Fruit fly (Drosophila melanogaster): ENCODE results near the gene GatC.

GatC gene

DNA sequence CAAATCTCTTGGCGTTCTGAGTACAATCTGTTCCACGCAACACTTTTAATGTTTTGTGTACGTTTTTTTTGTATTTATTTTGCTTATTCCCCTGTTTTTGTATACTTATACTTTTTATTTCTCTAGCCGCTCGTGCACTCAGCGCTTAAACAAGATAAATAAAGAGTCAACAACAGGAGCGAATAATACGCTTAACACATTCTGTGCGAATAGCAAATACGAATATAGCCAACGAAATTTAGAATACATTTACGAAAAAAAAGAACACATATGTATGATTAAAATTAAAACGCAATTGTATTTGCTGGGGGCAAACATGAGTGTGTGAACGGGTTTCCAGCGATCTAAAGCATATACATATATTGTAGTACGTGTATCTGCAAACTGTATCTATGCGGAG, 49.0 kb upstream of the GatC start (continued):
- TF ChIP-seq Rfx (GFP tag; IDR thresholded peaks at IDR 0.05) (peak; percentile 34; the same call in 1 of the 2 replicates), gem (tag; optimal IDR thresholded peaks at IDR 0.05) (peak; percentile 11), ems (GFP tag; optimal IDR thresholded peaks at IDR 0.05) (no peak), zen2 (GFP tag; IDR thresholded peaks at IDR 0.05; ENCODE audit: partially characterized antibody) (no peak), eyg (GFP tag; optimal IDR thresholded peaks at IDR 0.05) (peak; percentile 25), CG16779 (GFP tag; IDR thresholded peaks at IDR 0.05) (no peak), slp2 (GFP tag; optimal IDR thresholded peaks at IDR 0.05) (no peak), CG2129 (GFP tag; IDR thresholded peaks at IDR 0.05; ENCODE audit: partially characterized antibody) (no peak), fd3F (GFP tag; optimal IDR thresholded peaks at IDR 0.05) (peak; percentile 52), lab (GFP tag; optimal IDR thresholded peaks at IDR 0.05) (peak; percentile 80), CG1233 (GFP tag; optimal IDR thresholded peaks at IDR 0.05) (peak; percentile 9), Adf1 (GFP tag; IDR thresholded peaks at IDR 0.05) (peak; percentile 7; the same call in 1 of the 2 replicates), CG13624 (GFP tag; optimal IDR thresholded peaks at IDR 0.05) (peak; percentile 8), CG10565 (GFP tag; optimal IDR thresholded peaks at IDR 0.05) (no peak), Dbx (GFP tag; IDR thresholded peaks at IDR 0.05) (peak; percentile 23; the same call in 1 of the 3 replicates), caup (GFP tag; optimal IDR thresholded peaks at IDR 0.05; ENCODE audit: severe bottlenecking) (peak; percentile 32), pum (GFP tag; optimal IDR thresholded peaks at IDR 0.05) (no peak), CG9817 (tag; optimal IDR thresholded peaks at IDR 0.05) (peak; percentile 6), sug (tag; optimal IDR thresholded peaks at IDR 0.05) (peak; percentile 24), B-H2 (GFP tag; optimal IDR thresholded peaks at IDR 0.05) (peak; percentile 54), gro (GFP tag; optimal IDR thresholded peaks at IDR 0.05) (peak; percentile 55), CG17612 (GFP tag; IDR thresholded peaks at IDR 0.05) (no peak), CG9932 (GFP tag; IDR thresholded peaks at IDR 0.05) (0 out of 2 replicates have a peak, but pooled peaks have one; percentile 34), Fer3 (tag; optimal IDR thresholded peaks at IDR 0.05) (peak; percentile 51), CG3281 (GFP tag; optimal IDR thresholded peaks at IDR 0.05) (peak; percentile 71), lbe (GFP tag; optimal IDR thresholded peaks at IDR 0.05) (peak; percentile 74), CG14441 (GFP tag; IDR thresholded peaks at IDR 0.05) (no peak), Hand (GFP tag; optimal IDR thresholded peaks at IDR 0.05) (peak; percentile 14), tio (GFP tag; optimal IDR thresholded peaks at IDR 0.05) (no peak), slou (GFP tag; optimal IDR thresholded peaks at IDR 0.05) (no peak), scrt (GFP tag; optimal IDR thresholded peaks at IDR 0.05) (peak; percentile 7), CG2120 (GFP tag; optimal IDR thresholded peaks at IDR 0.05) (peak; percentile 72), grau (tag; optimal IDR thresholded peaks at IDR 0.05) (peak; percentile 6), cwo (GFP tag; optimal IDR thresholded peaks at IDR 0.05) (peak; percentile 16), CG4617 (GFP tag; optimal IDR thresholded peaks at IDR 0.05; ENCODE audit: borderline replicate concordance) (no peak), Fer1 (GFP tag; optimal IDR thresholded peaks at IDR 0.05) (peak; percentile 27), CG7928 (GFP tag; optimal IDR thresholded peaks at IDR 0.05) (no peak), crc (GFP tag; optimal IDR thresholded peaks at IDR 0.05) (peak; percentile 3), HLH54F (GFP tag; optimal IDR thresholded peaks at IDR 0.05) (peak; percentile 24), Hmr (GFP tag; optimal IDR thresholded peaks at IDR 0.05) (peak; percentile 81), HHEX (GFP tag; optimal IDR thresholded peaks at IDR 0.05) (peak; percentile 17), CG15514 (GFP tag; optimal IDR thresholded peaks at IDR 0.05) (peak; percentile 45), her (GFP tag; optimal IDR thresholded peaks at IDR 0.05) (peak; percentile 59), PHDP (tag; optimal IDR thresholded peaks at IDR 0.05) (peak; percentile 56), ab (GFP tag; optimal IDR thresholded peaks at IDR 0.05) (no peak), CG7987 (GFP tag; optimal IDR thresholded peaks at IDR 0.05) (peak; percentile 19), CG17568 (GFP tag; optimal IDR thresholded peaks at IDR 0.05) (peak; percentile 22), mam (GFP tag; optimal IDR thresholded peaks at IDR 0.05) (peak; percentile 35), lilli (GFP tag; optimal IDR thresholded peaks at IDR 0.05) (peak; percentile 22), chinmo (GFP tag; IDR thresholded peaks at IDR 0.05; ENCODE audit: partially characterized antibody) (0 out of 4 replicates have a peak, but pooled peaks have one; percentile 24)
